Fruit fly (Drosophila melanogaster): ENCODE measurements around the gene DIP-alpha.

The DIP-alpha gene

dm6 chrX:3545849-3546518, 25.5 kb downstream of the DIP-alpha start:
- TF ChIP-seq usp (GFP tag; optimal IDR thresholded peaks at IDR 0.05) (no peak), pan (optimal IDR thresholded peaks at IDR 0.05) (no peak), CG8478 (optimal IDR thresholded peaks at IDR 0.05) (no peak), Dll (optimal IDR thresholded peaks at IDR 0.05) (no peak), psq (optimal IDR thresholded peaks at IDR 0.05) (no peak), EcR (GFP tag; optimal IDR thresholded peaks at IDR 0.05) (no peak)

DNA sequence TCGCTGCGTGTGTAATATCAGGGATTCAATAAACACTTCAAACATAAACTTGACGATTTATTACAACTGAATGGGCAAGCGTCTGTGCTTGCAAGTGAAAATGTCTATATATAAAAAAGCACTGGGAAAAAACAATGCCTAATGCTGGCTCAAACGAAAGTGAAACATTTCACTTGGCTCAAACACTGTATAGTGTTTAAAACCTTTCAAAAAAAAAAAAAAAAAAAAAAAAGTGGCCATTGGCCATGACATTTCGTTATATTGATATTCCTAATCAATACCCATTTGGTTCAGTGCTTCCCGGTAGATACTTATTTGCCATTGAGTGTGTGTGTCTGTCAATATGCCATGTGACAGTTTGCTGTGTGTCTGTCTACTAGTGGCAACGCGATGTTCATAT, 32.7 kb downstream of the DIP-alpha start:
- no peak for TF ChIP-seq psq (optimal IDR thresholded peaks at IDR 0.05)
- no peak for TF ChIP-seq Dll (optimal IDR thresholded peaks at IDR 0.05)
- no peak for TF ChIP-seq CG8478 (optimal IDR thresholded peaks at IDR 0.05)

- TF ChIP-seq usp (GFP tag; optimal IDR thresholded peaks at IDR 0.05) (no peak), pan (optimal IDR thresholded peaks at IDR 0.05) (no peak), CG8478 (optimal IDR thresholded peaks at IDR 0.05) (no peak), Dll (optimal IDR thresholded peaks at IDR 0.05) (no peak), EcR (GFP tag; optimal IDR thresholded peaks at IDR 0.05) (no peak), psq (optimal IDR thresholded peaks at IDR 0.05) (no peak)
These were observed 40.8 kb downstream of the DIP-alpha start for dm6 chrX:3530696-3531095.

DNA sequence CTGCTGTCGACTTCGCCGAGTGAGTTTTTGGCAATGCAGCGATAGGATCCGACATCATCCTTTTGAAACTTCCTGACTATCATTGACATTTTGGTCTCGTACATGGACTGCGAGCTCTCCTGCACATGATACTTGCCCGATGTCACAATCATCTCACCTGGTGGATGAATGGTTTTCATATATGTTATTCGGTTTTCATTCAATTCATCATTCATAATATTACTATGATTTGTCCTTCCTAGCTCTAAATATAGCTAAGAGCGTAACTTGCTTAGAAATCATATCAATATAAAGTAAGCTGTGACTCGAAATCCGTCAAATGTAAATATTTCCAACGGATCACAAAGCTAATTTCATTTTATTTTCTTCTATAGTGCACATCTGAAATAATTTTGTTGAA, 57.4 kb downstream of the DIP-alpha start, which contains the start of gene CG13021:
CG13021 (plus strand) TSS at position 301 of the 400 bp plus-strand sequence.
- TF ChIP-seq EcR (GFP tag; optimal IDR thresholded peaks at IDR 0.05) (no peak), pan (optimal IDR thresholded peaks at IDR 0.05) (no peak)

DNA sequence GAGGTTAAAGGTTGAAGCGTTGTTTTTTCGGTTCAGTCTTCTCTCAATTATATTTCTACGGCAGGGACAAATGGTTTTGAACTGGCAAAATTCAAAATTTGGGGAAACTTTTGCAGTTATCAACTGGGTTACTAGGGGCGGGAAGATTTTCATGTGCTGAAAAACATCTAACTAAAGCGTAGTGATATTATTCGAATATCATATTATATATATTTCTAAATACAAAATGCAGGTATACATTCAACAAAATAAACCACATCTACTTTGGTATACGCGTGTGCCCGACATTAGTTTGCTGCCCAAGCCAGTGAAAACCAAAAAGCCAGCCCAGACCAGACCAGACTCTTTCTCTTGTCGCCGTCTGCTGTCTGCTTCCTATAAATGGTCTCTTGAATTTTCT, 66.7 kb downstream of the DIP-alpha start, which contains the start of gene Gas8:
Gas8 (minus strand) TSS at position 101 of the 400 bp plus-strand sequence.
- no peak for TF ChIP-seq EcR (GFP tag; optimal IDR thresholded peaks at IDR 0.05)
- no peak for TF ChIP-seq CG8478 (optimal IDR thresholded peaks at IDR 0.05)
- TF ChIP-seq pan (optimal IDR thresholded peaks at IDR 0.05): no peak
- TF ChIP-seq psq (optimal IDR thresholded peaks at IDR 0.05): no peak
- no peak for TF ChIP-seq Dll (optimal IDR thresholded peaks at IDR 0.05)
- TF ChIP-seq usp (GFP tag; optimal IDR thresholded peaks at IDR 0.05): no peak

DNA sequence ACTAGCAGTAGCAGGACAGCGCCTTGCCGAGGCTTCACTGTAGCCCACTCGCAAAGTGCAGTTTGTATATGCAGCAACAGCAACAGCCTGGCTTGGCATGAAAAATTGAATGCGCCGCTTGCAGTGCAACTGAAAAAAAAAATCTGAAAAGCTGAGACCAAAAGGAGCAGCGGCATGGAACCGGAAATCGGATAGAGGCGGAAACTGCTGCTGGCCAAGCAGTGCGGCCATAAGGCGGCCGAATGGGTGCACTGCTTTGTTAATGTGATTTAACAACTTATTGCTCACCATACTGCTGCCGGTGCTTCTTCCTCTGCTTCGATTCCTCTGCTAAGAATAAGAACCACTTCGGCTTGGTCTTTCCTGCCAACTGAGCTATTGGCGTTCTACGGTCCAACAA, 67.2 kb downstream of the DIP-alpha start:
- TF ChIP-seq EcR (GFP tag; optimal IDR thresholded peaks at IDR 0.05) (no peak), pan (optimal IDR thresholded peaks at IDR 0.05) (no peak), psq (optimal IDR thresholded peaks at IDR 0.05) (no peak), Dll (optimal IDR thresholded peaks at IDR 0.05) (no peak), usp (GFP tag; optimal IDR thresholded peaks at IDR 0.05) (no peak), CG8478 (optimal IDR thresholded peaks at IDR 0.05) (no peak)

DNA sequence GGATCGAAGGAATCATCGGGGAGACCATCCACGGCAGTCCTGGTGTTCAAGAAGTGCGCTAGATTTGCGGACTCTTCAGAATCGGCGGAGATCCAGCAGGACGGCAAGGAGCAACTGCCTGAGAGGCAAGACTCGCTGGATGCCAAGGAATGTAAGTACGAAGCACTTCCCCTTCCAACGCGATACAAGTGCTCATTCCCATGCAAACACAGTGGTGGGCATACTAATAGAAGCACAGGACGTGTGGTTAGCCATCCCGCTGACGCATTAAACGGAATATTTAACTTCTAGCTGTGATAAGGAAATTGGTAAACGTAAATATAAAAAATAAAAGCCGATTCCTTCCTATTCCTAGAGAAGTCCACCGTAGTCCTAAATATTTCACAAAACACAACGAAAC, 85.6 kb downstream of the DIP-alpha start:
- TF ChIP-seq CG8478 (optimal IDR thresholded peaks at IDR 0.05) (no peak), pan (optimal IDR thresholded peaks at IDR 0.05) (no peak), usp (GFP tag; optimal IDR thresholded peaks at IDR 0.05) (no peak), psq (optimal IDR thresholded peaks at IDR 0.05) (no peak), Dll (optimal IDR thresholded peaks at IDR 0.05) (no peak)

- TF ChIP-seq usp (GFP tag; optimal IDR thresholded peaks at IDR 0.05) (no peak), CG8478 (optimal IDR thresholded peaks at IDR 0.05) (no peak), psq (optimal IDR thresholded peaks at IDR 0.05) (no peak), EcR (GFP tag; optimal IDR thresholded peaks at IDR 0.05) (no peak), Dll (optimal IDR thresholded peaks at IDR 0.05) (no peak), pan (optimal IDR thresholded peaks at IDR 0.05) (no peak)
These were observed 86.1 kb downstream of the DIP-alpha start, which contains the start of the genes CG14270 and CG10803 for dm6 chrX:3485304-3485703. Gene CG14270, minus strand, starts transcription at chrX:3485378. Gene CG10803, plus strand, starts transcription at chrX:3485650.

DNA sequence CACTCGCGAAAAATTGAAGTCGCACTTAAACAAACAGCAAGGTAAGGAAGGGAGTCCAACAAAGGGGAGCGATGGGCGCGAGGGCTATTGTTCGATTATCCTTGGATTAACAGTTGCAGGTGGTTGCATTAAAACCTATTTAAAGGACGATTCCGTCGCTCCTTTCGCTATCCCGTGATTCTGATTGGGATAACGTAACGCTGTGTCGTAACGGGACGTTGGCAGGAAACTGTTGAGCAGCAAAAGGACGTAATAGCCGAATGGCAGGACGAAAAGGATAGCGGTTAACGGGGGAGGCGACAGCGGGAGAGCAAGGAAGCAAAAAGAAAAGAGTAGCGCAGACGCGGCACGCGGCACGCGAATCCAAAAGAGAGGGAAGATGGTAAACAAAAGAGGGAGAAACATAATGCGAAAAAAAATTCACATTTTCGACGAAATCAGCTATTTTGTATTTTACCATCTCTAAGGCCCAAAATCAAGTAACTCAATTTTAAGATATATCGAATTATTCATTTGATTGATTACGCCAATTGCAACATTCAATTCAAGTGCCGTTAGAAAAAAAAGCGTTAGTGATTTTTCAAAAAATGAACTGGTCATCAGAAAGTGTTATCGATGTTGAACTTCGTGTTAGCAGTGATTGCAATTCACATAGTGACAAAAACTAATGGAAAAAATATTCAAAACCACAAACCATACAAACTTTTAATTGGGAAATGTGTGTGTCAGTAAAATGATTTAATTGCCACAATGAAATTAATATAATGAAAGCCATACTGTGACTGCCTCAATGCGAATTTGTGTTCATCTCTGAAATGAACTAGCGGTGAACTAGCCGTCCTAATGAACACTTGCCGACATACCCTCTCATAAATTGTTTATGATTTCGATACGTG, 89.1 kb downstream of the DIP-alpha start, which contains the start of the genes CG10804 and CG10802:
CG10804 (minus strand) TSS at position 204 of the 896 bp plus-strand sequence.
CG10802 (plus strand) TSS at position 847 of the 896 bp plus-strand sequence.
- TF ChIP-seq EcR (GFP tag; optimal IDR thresholded peaks at IDR 0.05) (no peak), pan (optimal IDR thresholded peaks at IDR 0.05) (no peak), Dll (optimal IDR thresholded peaks at IDR 0.05) (no peak), CG8478 (optimal IDR thresholded peaks at IDR 0.05) (no peak), psq (optimal IDR thresholded peaks at IDR 0.05) (no peak)

DNA sequence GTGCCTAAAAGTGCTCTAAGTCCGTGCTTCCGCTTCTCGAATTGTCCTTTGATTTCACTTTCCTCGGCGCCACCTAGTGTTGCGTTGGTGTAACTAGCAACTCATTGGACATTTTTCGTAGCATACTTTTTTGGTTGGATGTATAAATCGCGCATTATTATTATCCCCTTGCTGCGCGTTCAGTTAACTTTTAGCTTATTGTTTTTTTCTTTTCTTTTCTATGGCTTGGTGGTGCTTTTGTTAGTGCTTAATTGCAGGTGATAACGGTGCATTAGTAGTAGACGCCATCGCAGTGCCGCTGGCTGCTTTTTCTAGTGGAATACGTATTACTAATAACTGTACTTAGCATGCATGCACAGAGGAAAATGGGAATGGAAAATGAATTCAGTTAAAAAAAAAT, 90.4 kb downstream of the DIP-alpha start:
- TF ChIP-seq psq (optimal IDR thresholded peaks at IDR 0.05) (no peak), usp (GFP tag; optimal IDR thresholded peaks at IDR 0.05) (no peak), EcR (GFP tag; optimal IDR thresholded peaks at IDR 0.05) (no peak), pan (optimal IDR thresholded peaks at IDR 0.05) (no peak), Dll (optimal IDR thresholded peaks at IDR 0.05) (no peak), CG8478 (optimal IDR thresholded peaks at IDR 0.05) (no peak)

- TF ChIP-seq pan (optimal IDR thresholded peaks at IDR 0.05): no peak
- TF ChIP-seq Dll (optimal IDR thresholded peaks at IDR 0.05): peak; percentile 67
These were observed 95.4 kb downstream of the DIP-alpha start for dm6 chrX:3476009-3476408.
